Fruit fly (Drosophila melanogaster): ENCODE measurements around the gene Gr28b.

The Gr28b gene

dm6 chr2L:7424282-7424905 lies 37.7 kb downstream of the Gr28b start (continued):
- no peak for TF ChIP-seq Elba2 (GFP tag; optimal IDR thresholded peaks at IDR 0.05)
- TF ChIP-seq bsh (GFP tag; optimal IDR thresholded peaks at IDR 0.05): peak in 1 of 2 experiments; percentile 33
- TF ChIP-seq Drgx (GFP tag; IDR thresholded peaks at IDR 0.05): peak; percentile 52; the same call in 1 of the 2 replicates
- peak; percentile 7 for TF ChIP-seq gem (tag; optimal IDR thresholded peaks at IDR 0.05)
- no peak for TF ChIP-seq repo (GFP tag; optimal IDR thresholded peaks at IDR 0.05)
- peak; percentile 7 for TF ChIP-seq corto (GFP tag; optimal IDR thresholded peaks at IDR 0.05)
- no peak for TF ChIP-seq lov (optimal IDR thresholded peaks at IDR 0.05)
- no peak for TF ChIP-seq lov (GFP tag; IDR thresholded peaks at IDR 0.05)
- TF ChIP-seq prd (optimal IDR thresholded peaks at IDR 0.05): no peak
- TF ChIP-seq prd (GFP tag; IDR thresholded peaks at IDR 0.05): no peak
- no peak for TF ChIP-seq Atf6 (GFP tag; IDR thresholded peaks at IDR 0.05)
- no peak for TF ChIP-seq dysf (GFP tag; IDR thresholded peaks at IDR 0.05)

dm6 chr2L:7423333-7423895 lies 38.6 kb downstream of the Gr28b start:
- no peak for TF ChIP-seq crc (GFP tag; optimal IDR thresholded peaks at IDR 0.05)
- TF ChIP-seq Doc3 (GFP tag; IDR thresholded peaks at IDR 0.05; ENCODE audit: partially characterized antibody): no peak
- no peak for TF ChIP-seq jing (GFP tag; optimal IDR thresholded peaks at IDR 0.05)
- TF ChIP-seq Hr78 (GFP tag; optimal IDR thresholded peaks at IDR 0.05): no peak
- TF ChIP-seq ind (GFP tag; optimal IDR thresholded peaks at IDR 0.05): peak; percentile 50
- no peak for TF ChIP-seq CG7928 (GFP tag; optimal IDR thresholded peaks at IDR 0.05)
- no peak for TF ChIP-seq B-H1 (GFP tag; IDR thresholded peaks at IDR 0.05)
- TF ChIP-seq Trl (optimal IDR thresholded peaks at IDR 0.05): no peak
- no peak for TF ChIP-seq Trl (GFP tag; optimal IDR thresholded peaks at IDR 0.05)
- no peak for TF ChIP-seq wor (GFP tag; IDR thresholded peaks at IDR 0.05)
- TF ChIP-seq her (GFP tag; optimal IDR thresholded peaks at IDR 0.05): no peak
- TF ChIP-seq MTF-1 (GFP tag; optimal IDR thresholded peaks at IDR 0.05; ENCODE audit: borderline replicate concordance): no peak
- TF ChIP-seq al (GFP tag; IDR thresholded peaks at IDR 0.05): peak; percentile 54; the same call in 1 of the 2 replicates
- peak; percentile 94 for TF ChIP-seq rib (GFP tag; IDR thresholded peaks at IDR 0.05)
- TF ChIP-seq CG6854 (GFP tag; optimal IDR thresholded peaks at IDR 0.05): no peak
- TF ChIP-seq CG5180 (GFP tag; optimal IDR thresholded peaks at IDR 0.05): no peak
- TF ChIP-seq CG6765 (GFP tag; optimal IDR thresholded peaks at IDR 0.05): no peak
- no peak for TF ChIP-seq CG8290 (GFP tag; optimal IDR thresholded peaks at IDR 0.05)
- peak in 1 of 2 experiments; percentile 62 for TF ChIP-seq CG8290 (tag; optimal IDR thresholded peaks at IDR 0.05)
- TF ChIP-seq CG33557 (GFP tag; optimal IDR thresholded peaks at IDR 0.05): no peak
- TF ChIP-seq CG6813 (GFP tag; optimal IDR thresholded peaks at IDR 0.05): no peak
- no peak for TF ChIP-seq Opbp (GFP tag; IDR thresholded peaks at IDR 0.05; ENCODE audit: partially characterized antibody)
- TF ChIP-seq Hmx (GFP tag; optimal IDR thresholded peaks at IDR 0.05): no peak
- no peak for TF ChIP-seq Nf-YC (tag; optimal IDR thresholded peaks at IDR 0.05)
- TF ChIP-seq ci (GFP tag; IDR thresholded peaks at IDR 0.05): peak; percentile 73; the same call in 2 of the 3 replicates
- TF ChIP-seq CG10321 (GFP tag; IDR thresholded peaks at IDR 0.05): peak; percentile 20; the same call in 1 of the 2 replicates
- no peak for TF ChIP-seq CG34422 (GFP tag; IDR thresholded peaks at IDR 0.05)
- no peak; the same call in 1 of the 2 replicates for TF ChIP-seq CG17328 (GFP tag; IDR thresholded peaks at IDR 0.05)
- TF ChIP-seq CG11398 (GFP tag; optimal IDR thresholded peaks at IDR 0.05): no peak
- TF ChIP-seq grn (GFP tag; optimal IDR thresholded peaks at IDR 0.05): no peak
- TF ChIP-seq CG18262 (tag; optimal IDR thresholded peaks at IDR 0.05): no peak
- TF ChIP-seq CG13624 (GFP tag; optimal IDR thresholded peaks at IDR 0.05): no peak
- peak; percentile 22; the same call in 1 of the 3 replicates for TF ChIP-seq CG34224 (GFP tag; IDR thresholded peaks at IDR 0.05; ENCODE audit: partially characterized antibody)
- TF ChIP-seq Sin3A (optimal IDR thresholded peaks at IDR 0.05): no peak
- TF ChIP-seq Hsf (GFP tag; optimal IDR thresholded peaks at IDR 0.05): peak; percentile 12
- no peak for TF ChIP-seq run (tag; optimal IDR thresholded peaks at IDR 0.05)
- TF ChIP-seq Dek (tag; optimal IDR thresholded peaks at IDR 0.05): peak; percentile 2
- TF ChIP-seq Dad (GFP tag; optimal IDR thresholded peaks at IDR 0.05): peak; percentile 27
